Worm (Caenorhabditis elegans) whole organism, L3 larva: ENCODE data around the gene sfrp-1.
"Not testable (repeated sequence)": the region's sequence is repeated elsewhere in the genome, so short reads cannot be mapped to it uniquely, and the experiment has no call there.

ENCODE experiments used
- R02D3.7 ChIP-seq: fragments of 150-350 bp; optimal IDR thresholded peaks from 2 replicates; lab custom pipeline; 2014; ENCODE audit warnings: missing biosample characterization, missing genetic modification characterization
- aly-2 ChIP-seq: fragments of 150-350 bp; optimal IDR thresholded peaks from 2 replicates; lab custom pipeline; 2014; ENCODE audit warnings: missing biosample characterization, missing genetic modification characterization
- ama-1 ChIP-seq: fragments of 150-350 bp; optimal IDR thresholded peaks from 2 replicates; lab custom pipeline; 2018
- ceh-28 ChIP-seq: fragments of 150-350 bp; optimal IDR thresholded peaks from 2 replicates; lab custom pipeline; 2014; ENCODE audit warnings: missing biosample characterization, missing genetic modification reagents, missing genetic modification characterization
- ceh-82 ChIP-seq: fragments of 150-350 bp; optimal IDR thresholded peaks from 2 replicates; lab custom pipeline; 2014; ENCODE audit warnings: missing biosample characterization, missing genetic modification characterization
- egl-27 ChIP-seq: sonication (generic microtip); optimal IDR thresholded peaks from 4 replicates; lab custom pipeline; 2017; ENCODE audit warnings: missing biosample characterization, missing genetic modification reagents, missing genetic modification characterization
- elt-1 ChIP-seq: fragments of 150-350 bp; optimal IDR thresholded peaks from 2 replicates; lab custom pipeline; 2014; ENCODE audit warnings: missing biosample characterization, missing genetic modification characterization
- eor-1 ChIP-seq, 2 experiments: fragments of 150-350 bp; optimal IDR thresholded peaks; 2 replicates each; lab custom pipeline; 2014 to 2018; ENCODE audit warnings: missing biosample characterization in 2 of 2, missing genetic modification characterization in 2 of 2
- hmg-11 ChIP-seq: sonication (generic microtip); optimal IDR thresholded peaks from 2 replicates; lab custom pipeline; 2016; ENCODE audit warnings: missing genetic modification characterization, missing compliant biosample characterization
- lin-15B ChIP-seq: fragments of 150-350 bp; optimal IDR thresholded peaks from 2 replicates; lab custom pipeline; 2014; ENCODE audit warnings: missing biosample characterization, missing genetic modification characterization
- lin-39 ChIP-seq: fragments of 150-350 bp; optimal IDR thresholded peaks from 2 replicates; lab custom pipeline; 2018; ENCODE audit warnings: missing biosample characterization, missing genetic modification reagents, missing genetic modification characterization
- lsy-12 ChIP-seq: sonication (generic microtip); optimal IDR thresholded peaks from 2 replicates; lab custom pipeline; 2016; ENCODE audit warnings: mild to moderate bottlenecking, missing genetic modification characterization, missing compliant biosample characterization
- mdl-1 ChIP-seq: fragments of 150-350 bp; optimal IDR thresholded peaks from 2 replicates; lab custom pipeline; 2014; ENCODE audit warnings: missing biosample characterization, missing genetic modification characterization
- mml-1 ChIP-seq: fragments of 150-350 bp; sonication (generic microtip); optimal IDR thresholded peaks from 3 replicates; lab custom pipeline; 2014; ENCODE audit warnings: missing biosample characterization, missing genetic modification characterization
- nhr-11 ChIP-seq: fragments of 150-350 bp; optimal IDR thresholded peaks from 2 replicates; lab custom pipeline; 2014; ENCODE audit warnings: missing biosample characterization, missing genetic modification characterization
- nhr-12 ChIP-seq: fragments of 150-350 bp; optimal IDR thresholded peaks from 2 replicates; lab custom pipeline; 2014; ENCODE audit warnings: missing biosample characterization, missing genetic modification characterization
- nhr-23 ChIP-seq: fragments of 150-350 bp; optimal IDR thresholded peaks from 2 replicates; lab custom pipeline; 2014; ENCODE audit warnings: missing biosample characterization, missing genetic modification reagents, missing genetic modification characterization
- nhr-25 ChIP-seq: sonication (generic microtip); optimal IDR thresholded peaks from 2 replicates; lab custom pipeline; 2017; ENCODE audit warnings: missing biosample characterization, missing genetic modification characterization
- nhr-43 ChIP-seq: sonication (generic microtip); optimal IDR thresholded peaks from 2 replicates; lab custom pipeline; 2016; ENCODE audit warnings: mild to moderate bottlenecking, missing genetic modification characterization, missing compliant biosample characterization; ENCODE audit not compliant: poor library complexity, severe bottlenecking
- nhr-67 ChIP-seq: fragments of 150-350 bp; optimal IDR thresholded peaks from 2 replicates; lab custom pipeline; 2014; ENCODE audit warnings: missing biosample characterization, missing genetic modification characterization
- nhr-76 ChIP-seq: fragments of 150-350 bp; sonication (generic microtip); optimal IDR thresholded peaks from 5 replicates; lab custom pipeline; 2014; ENCODE audit warnings: missing biosample characterization, missing genetic modification characterization
- nhr-77 ChIP-seq: fragments of 150-350 bp; optimal IDR thresholded peaks from 2 replicates; lab custom pipeline; 2014; ENCODE audit warnings: missing biosample characterization, missing genetic modification characterization
- sea-2 ChIP-seq: fragments of 150-350 bp; sonication (generic microtip); optimal IDR thresholded peaks from 4 replicates; lab custom pipeline; 2014; ENCODE audit warnings: missing biosample characterization, missing genetic modification reagents, missing genetic modification characterization
- skn-1 ChIP-seq: fragments of 150-350 bp; optimal IDR thresholded peaks from 2 replicates; lab custom pipeline; 2014; ENCODE audit warnings: missing biosample characterization, missing genetic modification characterization
- unc-39 ChIP-seq: sonication (generic microtip); optimal IDR thresholded peaks from 4 replicates; lab custom pipeline; 2017; ENCODE audit warnings: missing biosample characterization, missing genetic modification characterization
- unc-62 ChIP-seq: fragments of 150-350 bp; sonication (generic microtip); optimal IDR thresholded peaks from 4 replicates; lab custom pipeline; 2014; ENCODE audit warnings: missing biosample characterization, missing genetic modification reagents, missing genetic modification characterization
- ztf-11 ChIP-seq: fragments of 150-350 bp; optimal IDR thresholded peaks from 2 replicates; lab custom pipeline; 2014; ENCODE audit warnings: missing biosample characterization, missing genetic modification characterization

sfrp-1 gene

DNA sequence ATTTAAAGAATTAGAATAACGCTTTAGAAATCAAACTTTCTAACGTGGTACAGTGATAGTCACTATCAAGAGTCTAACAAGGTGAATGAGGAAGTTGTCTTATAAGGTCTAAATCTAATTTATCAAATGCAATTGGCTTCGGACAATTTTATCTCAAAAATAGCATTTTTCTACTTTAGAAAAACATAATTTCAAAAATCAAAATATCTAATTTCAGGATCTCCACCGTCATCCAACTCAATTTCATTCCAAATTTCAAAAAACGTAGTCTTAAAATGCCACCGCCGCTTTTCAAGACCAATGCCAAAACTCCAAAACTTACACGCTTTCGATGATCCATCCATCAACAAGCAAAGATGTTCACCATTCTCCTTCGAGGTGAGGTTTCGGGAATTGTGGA lies 37.2 kb downstream of the sfrp-1 start, which contains the start of gene Y73B6BL.270:
Y73B6BL.270 (plus strand) TSS at position 301 of the 400 bp plus-strand sequence.
- TF ChIP-seq eor-1 (tag; optimal IDR thresholded peaks at IDR 0.05; lab: Kevin White, UChicago): no peak
- no peak for TF ChIP-seq nhr-76 (tag; lab: Kevin White, UChicago)
- TF ChIP-seq ceh-28 (tag; lab: Kevin White, UChicago): no peak
- TF ChIP-seq aly-2 (tag; lab: Kevin White, UChicago): no peak
- TF ChIP-seq skn-1 (tag; lab: Kevin White, UChicago): no peak
- no peak for TF ChIP-seq lin-15B (tag; lab: Kevin White, UChicago)
- TF ChIP-seq nhr-67 (tag; lab: Kevin White, UChicago): no peak
- no peak for TF ChIP-seq egl-27 (tag; lab: Kevin White, UChicago)
- TF ChIP-seq R02D3.7 (tag; lab: Kevin White, UChicago): no peak
- no peak for TF ChIP-seq nhr-23 (tag; lab: Kevin White, UChicago)
- no peak for TF ChIP-seq sea-2
- no peak for TF ChIP-seq unc-39 (tag; lab: Kevin White, UChicago)
- no peak for TF ChIP-seq ztf-11 (tag; lab: Kevin White, UChicago)
- TF ChIP-seq nhr-43 (tag; lab: Kevin White, UChicago): no peak
- no peak for TF ChIP-seq hmg-11 (tag; lab: Kevin White, UChicago)
- TF ChIP-seq, all 47 proteins: peak for 0

- TF ChIP-seq ceh-28 (tag; lab: Kevin White, UChicago) (no peak), nhr-67 (tag; lab: Kevin White, UChicago) (no peak)
These were observed 38.6 kb downstream of the sfrp-1 start for ce11 chrIV:6363604-6364003.

DNA sequence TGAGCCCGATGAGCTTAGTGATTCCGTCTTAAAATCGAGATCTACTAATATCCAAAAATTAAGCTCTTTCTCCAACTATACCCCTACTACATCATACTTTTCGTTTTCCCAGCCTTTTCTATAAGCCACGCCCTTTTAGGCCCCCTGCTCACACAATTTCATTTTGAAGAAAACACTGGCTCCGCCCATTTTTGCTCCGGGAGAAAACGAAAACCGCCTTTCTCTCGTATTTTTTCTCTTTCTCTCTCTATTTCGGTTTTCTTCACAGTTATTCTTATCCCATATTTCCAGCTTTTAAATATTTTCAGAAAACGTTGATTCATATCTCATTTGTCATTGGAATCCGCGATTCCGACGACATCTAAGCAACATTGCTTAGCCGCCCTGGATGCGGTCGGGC lies 40.6 kb downstream of the sfrp-1 start, which contains the start of gene Y73B6BL.47:
Y73B6BL.47 (plus strand) TSS at position 301 of the 400 bp plus-strand sequence.
- TF ChIP-seq nhr-25 (tag; lab: Kevin White, UChicago): no peak
- no peak for TF ChIP-seq nhr-77 (tag; lab: Kevin White, UChicago)
- TF ChIP-seq unc-62 (GFP tag; lab: Kevin White, UChicago): no peak
- TF ChIP-seq mml-1 (tag; lab: Kevin White, UChicago): no peak
- TF ChIP-seq nhr-23 (tag; lab: Kevin White, UChicago): no peak
- TF ChIP-seq nhr-12: no peak
- TF ChIP-seq mdl-1: no peak
- TF ChIP-seq skn-1 (tag; lab: Kevin White, UChicago): no peak
- TF ChIP-seq ceh-82 (tag; lab: Kevin White, UChicago): no peak
- no peak for TF ChIP-seq elt-1 (tag; lab: Kevin White, UChicago)
- TF ChIP-seq sea-2: no peak
- no peak for TF ChIP-seq lin-39 (tag; lab: Kevin White, UChicago)
- TF ChIP-seq nhr-11 (tag; lab: Kevin White, UChicago): no peak
- TF ChIP-seq lsy-12 (tag; lab: Kevin White, UChicago): no peak

DNA sequence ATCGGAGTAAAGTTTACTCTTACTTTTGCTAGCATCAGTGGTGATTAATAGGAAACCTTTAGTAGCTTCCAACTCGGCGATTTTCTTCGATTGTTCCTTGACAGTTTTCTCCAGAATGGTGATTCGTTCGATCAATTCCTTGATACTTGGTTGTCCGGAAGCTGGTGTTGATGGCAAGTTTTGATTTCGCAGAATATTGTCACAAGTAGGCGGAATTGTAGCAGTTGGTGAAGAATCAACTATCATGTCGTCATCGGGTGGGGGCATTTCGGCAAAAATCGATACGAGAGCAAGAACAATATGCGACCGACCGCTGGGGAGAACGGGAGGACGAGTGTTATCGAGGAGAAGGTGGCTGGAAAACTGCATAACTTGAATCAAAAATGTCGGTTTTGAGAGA lies 55.0 kb downstream of the sfrp-1 start, which contains the start of gene Y73B6BL.289:
Y73B6BL.289 (plus strand) TSS at position 301 of the 400 bp plus-strand sequence.
- not testable (repeated sequence) for TF ChIP-seq hmg-11 (tag; lab: Kevin White, UChicago); ama-1; skn-1 (tag; lab: Kevin White, UChicago)
